Worm (Caenorhabditis elegans) whole organism, L1 larva: ENCODE measurements around the gene C37C3.1.

ENCODE experiments used
- blmp-1 ChIP-seq: fragments of 150-350 bp; optimal IDR thresholded peaks from 2 replicates; lab custom pipeline; 2014; ENCODE audit warnings: missing biosample characterization, missing genetic modification characterization
- ceh-90 ChIP-seq: sonication (generic microtip); optimal IDR thresholded peaks from 2 replicates; lab custom pipeline; 2016; ENCODE audit warnings: missing genetic modification characterization, missing compliant biosample characterization
- dsc-1 ChIP-seq: sonication (generic microtip); optimal IDR thresholded peaks from 2 replicates; lab custom pipeline; 2016; ENCODE audit warnings: mild to moderate bottlenecking, missing genetic modification characterization, missing compliant biosample characterization
- elt-2 ChIP-seq: sonication (generic microtip); optimal IDR thresholded peaks from 2 replicates; lab custom pipeline; 2016; ENCODE audit warnings: missing genetic modification characterization, mild to moderate bottlenecking, inconsistent platforms, missing compliant biosample characterization, missing genetic modification reagents
- lsy-2 ChIP-seq, 2 experiments: fragments of 150-350 bp; optimal IDR thresholded peaks; 2 replicates each; lab custom pipeline; 2014; ENCODE audit warnings: missing biosample characterization in 2 of 2, missing genetic modification characterization in 2 of 2
- mep-1 ChIP-seq: fragments of 150-350 bp; optimal IDR thresholded peaks from 2 replicates; lab custom pipeline; 2014; ENCODE audit warnings: missing biosample characterization, missing genetic modification characterization
- nhr-11 ChIP-seq: fragments of 150-350 bp; optimal IDR thresholded peaks from 2 replicates; lab custom pipeline; 2014; ENCODE audit warnings: missing biosample characterization, missing genetic modification characterization
- nhr-237 ChIP-seq: fragments of 150-350 bp; optimal IDR thresholded peaks from 2 replicates; lab custom pipeline; 2014; ENCODE audit warnings: missing biosample characterization, missing genetic modification characterization
- skn-1 ChIP-seq: fragments of 150-350 bp; optimal IDR thresholded peaks from 2 replicates; lab custom pipeline; 2014; ENCODE audit warnings: missing biosample characterization, missing genetic modification characterization
- sox-4 ChIP-seq: sonication (generic microtip); optimal IDR thresholded peaks from 2 replicates; lab custom pipeline; 2016; ENCODE audit warnings: missing genetic modification characterization, missing compliant biosample characterization
- unc-98 ChIP-seq: fragments of 200-800 bp; sonication (Bioruptor generic); IDR thresholded peaks from 2 replicates; pipeline ENCODE4 v1.3.6; 2022; ENCODE audit warnings: missing genetic modification characterization, missing compliant biosample characterization
- ztf-11 ChIP-seq, 2 experiments: sonication (generic microtip); optimal IDR thresholded peaks; 2 replicates each; lab custom pipeline; 2016 to 2017; ENCODE audit warnings: missing genetic modification characterization in 2 of 2, missing biosample characterization in 1 of 2, missing compliant biosample characterization in 1 of 2

DNA sequence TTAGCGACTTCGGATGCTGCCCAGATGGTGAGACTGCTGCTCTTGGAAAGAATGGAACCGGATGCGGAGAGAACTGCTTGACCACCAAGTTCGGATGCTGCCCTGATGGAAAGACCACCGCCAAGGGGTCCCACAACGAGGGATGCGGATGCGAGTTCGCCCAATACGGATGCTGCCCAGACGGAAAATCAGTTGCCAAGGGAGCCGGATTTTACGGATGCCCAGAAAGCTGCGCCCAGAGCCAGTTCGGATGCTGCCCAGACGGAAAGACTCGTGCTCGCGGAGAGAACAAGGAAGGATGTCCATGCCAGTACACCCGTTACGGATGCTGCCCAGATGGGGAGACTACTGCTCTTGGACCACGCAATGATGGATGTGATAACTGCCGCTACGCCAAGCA lies 26.8 kb upstream of the C37C3.1 start:
- no peak for TF ChIP-seq skn-1
- no peak for TF ChIP-seq sox-4 (tag; lab: Kevin White, UChicago)
- no peak for TF ChIP-seq lsy-2 (tag; optimal IDR thresholded peaks at IDR 0.05; lab: Kevin White, UChicago)
- TF ChIP-seq unc-98 (GFP tag; lab: Robert Waterston, UW) = no peak
- TF ChIP-seq dsc-1 (tag; lab: Kevin White, UChicago) = no peak
- TF ChIP-seq elt-2 (tag; lab: Kevin White, UChicago) = no peak
- TF ChIP-seq mep-1 (tag; lab: Kevin White, UChicago) = no peak
- no peak for TF ChIP-seq nhr-11 (tag; lab: Kevin White, UChicago)
- TF ChIP-seq ztf-11 (tag; optimal IDR thresholded peaks at IDR 0.05; lab: Kevin White, UChicago) = no peak
- no peak for TF ChIP-seq nhr-237 (tag; lab: Kevin White, UChicago)
- TF ChIP-seq ceh-90 (tag; lab: Kevin White, UChicago) = no peak
- TF ChIP-seq blmp-1 (tag; lab: Kevin White, UChicago) = no peak
